Fruit fly (Drosophila melanogaster) whole organism, embryonic: ENCODE data around the gene Cpr5C.

Experiments
- Abd-B ChIP-seq: fragments of 200-800 bp; sonication (Bioruptor generic); optimal IDR thresholded peaks from 2 replicates; lab custom pipeline; 2018; ENCODE audit warnings: missing biosample characterization, mild to moderate bottlenecking, missing genetic modification characterization, moderate library complexity
- Adf1 ChIP-seq: fragments of 200-800 bp; sonication (Bioruptor generic); IDR thresholded peaks from 2 replicates; pipeline ENCODE4 v1.3.6; 2022; ENCODE audit warnings: missing biosample characterization, missing genetic modification characterization
- Bgb ChIP-seq: fragments of 200-800 bp; sonication (Bioruptor generic); IDR thresholded peaks from 2 replicates; pipeline ENCODE4 v1.3.6; 2022; ENCODE audit warnings: missing biosample characterization, missing genetic modification characterization; ENCODE audit not compliant: partially characterized antibody
- Blimp-1 ChIP-seq: fragments of 200-800 bp; sonication (Bioruptor generic); optimal IDR thresholded peaks from 3 replicates; lab custom pipeline; 2018; ENCODE audit warnings: missing biosample characterization, missing genetic modification characterization, mild to moderate bottlenecking, moderate library complexity, missing genetic modification reagents
- CG10431 ChIP-seq: fragments of 200-800 bp; sonication (Bioruptor generic); optimal IDR thresholded peaks from 3 replicates; lab custom pipeline; 2018; ENCODE audit warnings: missing biosample characterization, mild to moderate bottlenecking, missing genetic modification characterization
- CG11695 ChIP-seq: fragments of 200-800 bp; sonication (Bioruptor generic); IDR thresholded peaks from 3 replicates; pipeline ENCODE4 v1.3.6; 2022; ENCODE audit warnings: missing biosample characterization, missing genetic modification characterization
- CG12104 ChIP-seq: fragments of 200-800 bp; sonication (Bioruptor generic); optimal IDR thresholded peaks from 3 replicates; lab custom pipeline; 2016; ENCODE audit warnings: missing biosample characterization, missing genetic modification characterization
- CG1603 ChIP-seq: fragments of 200-800 bp; sonication (Bioruptor generic); optimal IDR thresholded peaks from 2 replicates; lab custom pipeline; 2019; ENCODE audit warnings: missing biosample characterization, mild to moderate bottlenecking, missing genetic modification characterization, moderate library complexity
- CG17829 ChIP-seq: fragments of 200-800 bp; optimal IDR thresholded peaks from 2 replicates; lab custom pipeline; 2019; ENCODE audit warnings: missing biosample characterization, mild to moderate bottlenecking, missing genetic modification characterization, moderate library complexity
- CG18476 ChIP-seq: fragments of 200-800 bp; sonication (Bioruptor generic); optimal IDR thresholded peaks from 2 replicates; lab custom pipeline; 2016; ENCODE audit warnings: missing biosample characterization, mild to moderate bottlenecking, missing genetic modification characterization
- CG2875 ChIP-seq: fragments of 200-800 bp; sonication (Bioruptor generic); optimal IDR thresholded peaks from 2 replicates; lab custom pipeline; 2017; ENCODE audit warnings: missing biosample characterization, mild to moderate bottlenecking, missing genetic modification characterization, missing genetic modification reagents
- CG33213 ChIP-seq: fragments of 200-800 bp; sonication (Bioruptor generic); optimal IDR thresholded peaks from 3 replicates; lab custom pipeline; 2016; ENCODE audit warnings: missing biosample characterization, missing genetic modification characterization
- CG34376 ChIP-seq: fragments of 200-800 bp; sonication (Bioruptor generic); optimal IDR thresholded peaks from 2 replicates; lab custom pipeline; 2018; ENCODE audit warnings: missing biosample characterization, mild to moderate bottlenecking, missing genetic modification characterization
- CG42726 ChIP-seq: fragments of 200-800 bp; sonication (Bioruptor generic); IDR thresholded peaks from 2 replicates; pipeline ENCODE4 v1.3.6; 2022; ENCODE audit warnings: missing biosample characterization, missing genetic modification characterization; ENCODE audit not compliant: partially characterized antibody
- CG4328 ChIP-seq: fragments of 200-800 bp; sonication (Bioruptor generic); optimal IDR thresholded peaks from 3 replicates; lab custom pipeline; 2017; ENCODE audit warnings: missing biosample characterization, missing genetic modification reagents, missing genetic modification characterization
- CG4360 ChIP-seq: fragments of 200-800 bp; sonication (Bioruptor generic); IDR thresholded peaks from 2 replicates; pipeline ENCODE4 v1.3.6; 2022; ENCODE audit warnings: missing biosample characterization, missing genetic modification characterization
- CG4820 ChIP-seq: fragments of 200-800 bp; sonication (Bioruptor generic); optimal IDR thresholded peaks from 3 replicates; lab custom pipeline; 2016; ENCODE audit warnings: missing biosample characterization, missing genetic modification characterization
- CG8281 ChIP-seq: fragments of 200-800 bp; sonication (Bioruptor generic); optimal IDR thresholded peaks from 2 replicates; lab custom pipeline; 2018; ENCODE audit warnings: missing biosample characterization, mild to moderate bottlenecking, missing genetic modification characterization, moderate library complexity
- CG8944 ChIP-seq: fragments of 200-800 bp; sonication (Bioruptor generic); optimal IDR thresholded peaks from 3 replicates; lab custom pipeline; 2016; ENCODE audit warnings: missing biosample characterization, missing genetic modification characterization
- CG9437 ChIP-seq: fragments of 200-800 bp; sonication (Bioruptor generic); optimal IDR thresholded peaks from 2 replicates; lab custom pipeline; 2018; ENCODE audit warnings: missing biosample characterization, mild to moderate bottlenecking, missing genetic modification characterization
- Hr78 ChIP-seq, 2 experiments: fragments of 200-800 bp in 1 of 2; fragments of >200 bp in 1 of 2; sonication (Bioruptor generic) in 1 of 2; optimal IDR thresholded peaks; 2 replicates each; lab custom pipeline; 2017 to 2019; ENCODE audit warnings: missing biosample characterization in 2 of 2, missing genetic modification characterization in 2 of 2, mild to moderate bottlenecking in 1 of 2, moderate library complexity in 1 of 2
- Jarid2 ChIP-seq: fragments of 200-800 bp; sonication (Bioruptor generic); optimal IDR thresholded peaks from 3 replicates; lab custom pipeline; 2017; ENCODE audit warnings: mild to moderate bottlenecking, missing biosample characterization, missing genetic modification reagents, missing genetic modification characterization
- Lpt ChIP-seq: fragments of >200 bp; optimal IDR thresholded peaks from 2 replicates; lab custom pipeline; 2018; ENCODE audit warnings: missing biosample characterization, missing genetic modification characterization
- Mes4 ChIP-seq: fragments of 200-800 bp; sonication (Bioruptor generic); optimal IDR thresholded peaks from 2 replicates; lab custom pipeline; 2016; ENCODE audit warnings: missing biosample characterization, missing genetic modification characterization
- Opbp ChIP-seq: fragments of 200-800 bp; sonication (Bioruptor generic); IDR thresholded peaks from 3 replicates; pipeline ENCODE4 v1.3.6; 2022; ENCODE audit warnings: missing biosample characterization, missing genetic modification characterization; ENCODE audit not compliant: partially characterized antibody
- Poxn ChIP-seq: fragments of 200-800 bp; sonication (Bioruptor generic); IDR thresholded peaks from 2 replicates; pipeline ENCODE4 v1.3.6; 2022; ENCODE audit warnings: missing biosample characterization, missing genetic modification characterization
- Scr ChIP-seq: fragments of 200-800 bp; sonication (Bioruptor generic); IDR thresholded peaks from 2 replicates; pipeline ENCODE4 v1.3.6; 2022; ENCODE audit warnings: missing biosample characterization, missing genetic modification characterization; ENCODE audit not compliant: partially characterized antibody
- Trl ChIP-seq, 3 experiments: fragments of >200 bp in 2 of 3; fragments of 200-800 bp in 1 of 3; sonication (Bioruptor generic) in 1 of 3; optimal IDR thresholded peaks; 2 replicates in 1 of 3; 3 replicates in 2 of 3; lab custom pipeline; 2016 to 2017; ENCODE audit warnings: missing biosample characterization in 1 of 3, missing genetic modification characterization in 1 of 3
- Xbp1 ChIP-seq: fragments of 200-800 bp; sonication (Bioruptor generic); optimal IDR thresholded peaks from 3 replicates; lab custom pipeline; 2016; ENCODE audit warnings: missing biosample characterization, mild to moderate bottlenecking, missing genetic modification characterization
- ac ChIP-seq: fragments of 200-800 bp; sonication (Bioruptor generic); optimal IDR thresholded peaks from 3 replicates; lab custom pipeline; 2017; ENCODE audit warnings: missing biosample characterization, mild to moderate bottlenecking, missing genetic modification characterization
- cas ChIP-seq: fragments of 200-800 bp; sonication (Bioruptor generic); IDR thresholded peaks from 2 replicates; pipeline ENCODE4 v1.3.6; 2022; ENCODE audit warnings: missing biosample characterization, missing genetic modification characterization
- ci ChIP-seq: fragments of 200-800 bp; sonication (Bioruptor generic); IDR thresholded peaks from 3 replicates; pipeline ENCODE4 v1.3.6; 2022; ENCODE audit warnings: missing biosample characterization, missing genetic modification characterization
- croc ChIP-seq: fragments of 200-800 bp; sonication (Bioruptor generic); conservative IDR thresholded peaks from 3 replicates; pipeline ENCODE4 v1.3.6; 2022; ENCODE audit warnings: missing biosample characterization, missing genetic modification characterization
- gcm2 ChIP-seq: fragments of 200-800 bp; sonication (Bioruptor generic); optimal IDR thresholded peaks from 2 replicates; lab custom pipeline; 2016; ENCODE audit warnings: missing biosample characterization, missing genetic modification characterization
- hb ChIP-seq: fragments of 200-800 bp; sonication (Bioruptor generic); IDR thresholded peaks from 3 replicates; pipeline ENCODE4 v1.3.6; 2022; ENCODE audit warnings: missing biosample characterization, missing genetic modification characterization; ENCODE audit not compliant: partially characterized antibody
- hbn ChIP-seq: fragments of 200-800 bp; sonication (Bioruptor generic); IDR thresholded peaks from 2 replicates; pipeline ENCODE4 v1.3.6; 2022; ENCODE audit warnings: missing biosample characterization, missing genetic modification characterization; ENCODE audit not compliant: partially characterized antibody
- insv ChIP-seq, 2 experiments: fragments of 200-800 bp; sonication (Bioruptor generic); optimal IDR thresholded peaks; 3 replicates each; lab custom pipeline; 2016 to 2018; ENCODE audit warnings: missing biosample characterization in 2 of 2, missing genetic modification characterization in 2 of 2
- ken ChIP-seq: fragments of 200-800 bp; sonication (Bioruptor generic); IDR thresholded peaks from 3 replicates; pipeline ENCODE4 v1.3.6; 2022; ENCODE audit warnings: missing biosample characterization, missing genetic modification characterization
- lola ChIP-seq, 3 experiments: fragments of >200 bp in 2 of 3; fragments of 200-800 bp in 1 of 3; sonication (Bioruptor generic) in 1 of 3; optimal IDR thresholded peaks; 2 replicates each; lab custom pipeline; 2017 to 2019; ENCODE audit warnings: missing biosample characterization in 3 of 3, missing genetic modification characterization in 3 of 3, mild to moderate bottlenecking in 1 of 3, moderate library complexity in 1 of 3
- mirr ChIP-seq: fragments of 200-800 bp; sonication (Bioruptor generic); optimal IDR thresholded peaks from 3 replicates; lab custom pipeline; 2018; ENCODE audit warnings: missing biosample characterization, mild to moderate bottlenecking, missing genetic modification characterization
- nau ChIP-seq: fragments of 200-800 bp; sonication (Bioruptor generic); optimal IDR thresholded peaks from 3 replicates; lab custom pipeline; 2017; ENCODE audit warnings: missing biosample characterization, mild to moderate bottlenecking, missing genetic modification characterization, missing genetic modification reagents
- oc ChIP-seq: fragments of 200-800 bp; sonication (Bioruptor generic); optimal IDR thresholded peaks from 2 replicates; lab custom pipeline; 2018; ENCODE audit warnings: missing biosample characterization, mild to moderate bottlenecking, missing genetic modification characterization, moderate library complexity
- otp ChIP-seq: fragments of 200-800 bp; sonication (Bioruptor generic); IDR thresholded peaks from 3 replicates; pipeline ENCODE4, ENCODE4 v1.3.6; 2022; ENCODE audit warnings: missing biosample characterization, missing genetic modification characterization
- sc ChIP-seq, 3 experiments: fragments of >200 bp in 2 of 3; fragments of 200-800 bp in 1 of 3; sonication (Bioruptor generic) in 1 of 3; optimal IDR thresholded peaks; 2 replicates in 2 of 3; 3 replicates in 1 of 3; lab custom pipeline; 2017; ENCODE audit warnings: mild to moderate bottlenecking in 1 of 3, missing biosample characterization in 1 of 3, missing genetic modification characterization in 1 of 3, missing genetic modification reagents in 1 of 3
- vfl ChIP-seq: fragments of 200-800 bp; sonication (Bioruptor generic); optimal IDR thresholded peaks from 2 replicates; lab custom pipeline; 2016; ENCODE audit warnings: missing biosample characterization, missing genetic modification characterization
- vvl ChIP-seq: fragments of 200-800 bp; sonication (Bioruptor generic); IDR thresholded peaks from 2 replicates; pipeline ENCODE4 v1.3.6; 2022; ENCODE audit warnings: missing biosample characterization, missing genetic modification characterization
- zf30C ChIP-seq: fragments of 200-800 bp; sonication (Bioruptor generic); optimal IDR thresholded peaks from 3 replicates; lab custom pipeline; 2018; ENCODE audit warnings: missing biosample characterization, mild to moderate bottlenecking, missing genetic modification characterization

The Cpr5C gene

dm6 chrX:5770730-5771181 lies 33.7 kb upstream of the Cpr5C start, which contains the start of gene CG3097 (continued):
- no peak for TF ChIP-seq mirr (GFP tag; lab: Kevin White, UChicago)
- peak; percentile 83 for TF ChIP-seq CG4360
- no peak for TF ChIP-seq croc (GFP tag; lab: Robert Waterston, UW)
- no peak for TF ChIP-seq oc (tag; lab: Kevin White, UChicago)
- TF ChIP-seq ac (GFP tag; lab: Kevin White, UChicago): no peak
- TF ChIP-seq CG11695 (GFP tag; lab: Robert Waterston, UW): no peak
- TF ChIP-seq nau (GFP tag; lab: Kevin White, UChicago): no peak
- TF ChIP-seq cas (GFP tag; lab: Robert Waterston, UW): no peak
- TF ChIP-seq CG2875 (GFP tag; lab: Kevin White, UChicago): no peak
- TF ChIP-seq CG33213 (GFP tag; lab: Kevin White, UChicago): no peak
- TF ChIP-seq Adf1 (GFP tag; lab: Robert Waterston, UW): peak; percentile 74
- peak in 1 of 2 experiments; percentile 40 for TF ChIP-seq Hr78 (GFP tag; optimal IDR thresholded peaks at IDR 0.05; lab: Kevin White, UChicago)
- TF ChIP-seq CG17829 (tag; lab: Kevin White, UChicago): no peak
- peak; percentile 55; the same call in 2 of the 3 replicates for TF ChIP-seq ci (GFP tag; lab: Robert Waterston, UW)
- no peak for TF ChIP-seq insv (GFP tag; optimal IDR thresholded peaks at IDR 0.05; lab: Kevin White, UChicago)
- TF ChIP-seq Poxn: no peak
- TF ChIP-seq lola (GFP tag; optimal IDR thresholded peaks at IDR 0.05; lab: Kevin White, UChicago): no peak
- TF ChIP-seq vfl (GFP tag; lab: Kevin White, UChicago): no peak
- no peak for TF ChIP-seq Abd-B (GFP tag; lab: Kevin White, UChicago)
- no peak for TF ChIP-seq CG12104 (GFP tag; lab: Kevin White, UChicago)
- no peak for TF ChIP-seq Lpt (GFP tag; lab: Kevin White, UChicago)
- no peak for TF ChIP-seq CG42726 (GFP tag; lab: Robert Waterston, UW)
- no peak for TF ChIP-seq CG18476
- TF ChIP-seq CG4328 (GFP tag; lab: Kevin White, UChicago): no peak
- TF ChIP-seq Xbp1 (GFP tag; lab: Kevin White, UChicago): no peak
- no peak for TF ChIP-seq CG4820 (GFP tag; lab: Kevin White, UChicago)
- 0 out of 3 replicates have a peak, but pooled peaks have one; percentile 28 for TF ChIP-seq ken (GFP tag; lab: Robert Waterston, UW)
- TF ChIP-seq Jarid2 (GFP tag; lab: Kevin White, UChicago): peak; percentile 24
- TF ChIP-seq Scr (GFP tag; lab: Robert Waterston, UW): peak; percentile 36

dm6 chrX:5772409-5772808 lies 32.1 kb upstream of the Cpr5C start:
- TF ChIP-seq Trl (optimal IDR thresholded peaks at IDR 0.05; lab: Kevin White, UChicago) (peak in 1 of 2 experiments; percentile 48), Trl (GFP tag; optimal IDR thresholded peaks at IDR 0.05; lab: Kevin White, UChicago) (no peak), hb (GFP tag; lab: Robert Waterston, UW) (no peak), Blimp-1 (GFP tag; lab: Kevin White, UChicago) (peak; percentile 98), CG9437 (GFP tag; lab: Kevin White, UChicago) (no peak), CG10431 (GFP tag; lab: Kevin White, UChicago) (peak; percentile 38)

dm6 chrX:5776547-5776946 lies 27.9 kb upstream of the Cpr5C start, which contains the start of gene CG42264:
Gene CG42264, minus strand, starts transcription at chrX:5776647.
- TF ChIP-seq CG1603: no peak
- TF ChIP-seq Mes4: no peak
- TF ChIP-seq Opbp (GFP tag; lab: Robert Waterston, UW): no peak
- no peak for TF ChIP-seq CG34376 (GFP tag; lab: Kevin White, UChicago)
- no peak for TF ChIP-seq gcm2 (GFP tag; lab: Kevin White, UChicago)
- TF ChIP-seq vvl: peak; percentile 22; the same call in 1 of the 2 replicates
- peak; percentile 40 for TF ChIP-seq CG8281 (tag; lab: Kevin White, UChicago)
- TF ChIP-seq sc (optimal IDR thresholded peaks at IDR 0.05; lab: Kevin White, UChicago): no peak
- TF ChIP-seq sc (GFP tag; optimal IDR thresholded peaks at IDR 0.05; lab: Kevin White, UChicago): no peak
- TF ChIP-seq Bgb: no peak
- no peak for TF ChIP-seq zf30C (GFP tag; lab: Kevin White, UChicago)
- no peak for TF ChIP-seq CG8944 (GFP tag; lab: Kevin White, UChicago)
- TF ChIP-seq otp: no peak
- TF ChIP-seq hbn (GFP tag; lab: Robert Waterston, UW): no peak
